Fruit fly (Drosophila melanogaster) whole organism, prepupa: Measurements from ENCODE around the gene RecQ5.
A peak's percentile ranks its signal among the peaks of the same experiment; 100 is the strongest.

ENCODE experiments used
- Blimp-1 ChIP-seq: fragments of 200-800 bp; sonication (Bioruptor generic); optimal IDR thresholded peaks from 3 replicates; lab custom pipeline; 2017; ENCODE audit warnings: missing biosample characterization, missing genetic modification characterization, mild to moderate bottlenecking, moderate library complexity, missing genetic modification reagents
- CG10631 ChIP-seq: fragments of 200-800 bp; sonication (Bioruptor generic); optimal IDR thresholded peaks from 2 replicates; lab custom pipeline; 2016; ENCODE audit warnings: missing biosample characterization, missing genetic modification characterization
- CG10669 ChIP-seq: fragments of 200-800 bp; sonication (Bioruptor generic); optimal IDR thresholded peaks from 3 replicates; lab custom pipeline; 2018; ENCODE audit warnings: missing biosample characterization, mild to moderate bottlenecking, missing genetic modification characterization, moderate library complexity
- CG11294 ChIP-seq: fragments of 200-800 bp; sonication (Bioruptor generic); IDR thresholded peaks from 2 replicates; pipeline ENCODE4 v1.3.6; 2022; ENCODE audit warnings: missing biosample characterization, missing genetic modification characterization
- CG11762 ChIP-seq: fragments of 200-800 bp; sonication (Bioruptor generic); optimal IDR thresholded peaks from 3 replicates; lab custom pipeline; 2016; ENCODE audit warnings: missing biosample characterization, missing genetic modification characterization; ENCODE audit not compliant: insufficient read depth
- CG15336 ChIP-seq: fragments of 200-800 bp; sonication (Bioruptor generic); IDR thresholded peaks from 2 replicates; pipeline ENCODE4 v1.3.6; 2022; ENCODE audit warnings: missing biosample characterization, missing genetic modification characterization
- CG1621 ChIP-seq: fragments of 200-800 bp; sonication (Bioruptor generic); optimal IDR thresholded peaks from 3 replicates; lab custom pipeline; 2018; ENCODE audit warnings: missing biosample characterization, mild to moderate bottlenecking, missing genetic modification characterization
- CG3032 ChIP-seq: fragments of 200-800 bp; optimal IDR thresholded peaks from 2 replicates; lab custom pipeline; 2019; ENCODE audit warnings: missing biosample characterization, mild to moderate bottlenecking, missing genetic modification characterization, moderate library complexity
- CG31627 ChIP-seq: fragments of 200-800 bp; sonication (Bioruptor generic); optimal IDR thresholded peaks from 3 replicates; lab custom pipeline; 2016; ENCODE audit warnings: missing biosample characterization, missing genetic modification characterization
- CG32006 ChIP-seq: fragments of 200-800 bp; sonication (Bioruptor generic); optimal IDR thresholded peaks from 3 replicates; lab custom pipeline; 2017; ENCODE audit warnings: missing biosample characterization, mild to moderate bottlenecking, missing genetic modification characterization
- CG34406 ChIP-seq: fragments of 200-800 bp; sonication (Bioruptor generic); optimal IDR thresholded peaks from 3 replicates; lab custom pipeline; 2016; ENCODE audit warnings: missing biosample characterization, missing genetic modification characterization
- CG3919 ChIP-seq: fragments of 200-800 bp; sonication (Bioruptor generic); optimal IDR thresholded peaks from 3 replicates; lab custom pipeline; 2016; ENCODE audit warnings: missing biosample characterization, missing genetic modification characterization
- CG4318 ChIP-seq: fragments of 200-800 bp; sonication (Bioruptor generic); optimal IDR thresholded peaks from 3 replicates; lab custom pipeline; 2017; ENCODE audit warnings: missing biosample characterization, mild to moderate bottlenecking, missing genetic modification characterization
- CG6163 ChIP-seq: fragments of 200-800 bp; sonication (Bioruptor generic); IDR thresholded peaks from 3 replicates; pipeline ENCODE4 v1.3.6; 2022; ENCODE audit warnings: missing biosample characterization, missing genetic modification characterization
- CG6276 ChIP-seq: fragments of 200-800 bp; sonication (Bioruptor generic); optimal IDR thresholded peaks from 2 replicates; lab custom pipeline; 2017; ENCODE audit warnings: missing biosample characterization, mild to moderate bottlenecking, missing genetic modification characterization
- CG6792 ChIP-seq: fragments of 200-800 bp; sonication (Bioruptor generic); optimal IDR thresholded peaks from 3 replicates; lab custom pipeline; 2016; ENCODE audit warnings: missing biosample characterization, missing genetic modification characterization
- CG6808 ChIP-seq: fragments of 200-800 bp; sonication (Bioruptor generic); optimal IDR thresholded peaks from 3 replicates; lab custom pipeline; 2017; ENCODE audit warnings: missing biosample characterization, missing genetic modification characterization, mild to moderate bottlenecking, moderate library complexity, missing genetic modification reagents
- CG6854 ChIP-seq: fragments of 200-800 bp; sonication (Bioruptor generic); optimal IDR thresholded peaks from 2 replicates; lab custom pipeline; 2017; ENCODE audit warnings: missing biosample characterization, mild to moderate bottlenecking, missing genetic modification characterization
- CG7368 ChIP-seq: fragments of 200-800 bp; sonication (Bioruptor generic); optimal IDR thresholded peaks from 3 replicates; lab custom pipeline; 2016; ENCODE audit warnings: missing biosample characterization, missing genetic modification characterization
- CG8319 ChIP-seq: fragments of 200-800 bp; sonication (Bioruptor generic); optimal IDR thresholded peaks from 3 replicates; lab custom pipeline; 2016; ENCODE audit warnings: missing biosample characterization, missing genetic modification characterization
- CG8632 ChIP-seq: fragments of 200-800 bp; sonication (Bioruptor generic); optimal IDR thresholded peaks from 3 replicates; lab custom pipeline; 2016; ENCODE audit warnings: missing biosample characterization, missing genetic modification characterization
- CG9139 ChIP-seq: fragments of 200-800 bp; sonication (Bioruptor generic); optimal IDR thresholded peaks from 3 replicates; lab custom pipeline; 2017; ENCODE audit warnings: missing biosample characterization, mild to moderate bottlenecking, missing genetic modification characterization
- Eip78C ChIP-seq: fragments of 200-800 bp; sonication (Bioruptor generic); peaks from one replicate; lab custom pipeline; 2016; ENCODE audit warnings: missing biosample characterization, missing genetic modification characterization
- Ets21C ChIP-seq: fragments of 200-800 bp; sonication (Bioruptor generic); optimal IDR thresholded peaks from 3 replicates; lab custom pipeline; 2016; ENCODE audit warnings: missing biosample characterization, missing genetic modification characterization
- Ets96B ChIP-seq: fragments of 200-800 bp; optimal IDR thresholded peaks from 2 replicates; lab custom pipeline; 2019; ENCODE audit warnings: missing biosample characterization, mild to moderate bottlenecking, missing genetic modification characterization, moderate library complexity
- Gug ChIP-seq: fragments of 200-800 bp; sonication (Bioruptor generic); IDR thresholded peaks from 2 replicates; pipeline ENCODE4 v1.3.6; 2022; ENCODE audit warnings: missing biosample characterization, missing genetic modification characterization
- Hr39 ChIP-seq: fragments of 200-800 bp; sonication (Bioruptor generic); optimal IDR thresholded peaks from 2 replicates; lab custom pipeline; 2016; ENCODE audit warnings: missing biosample characterization, missing genetic modification characterization
- Hr4 ChIP-seq: fragments of 200-800 bp; sonication (Bioruptor generic); optimal IDR thresholded peaks from 3 replicates; lab custom pipeline; 2016; ENCODE audit warnings: missing biosample characterization, missing genetic modification characterization
- Lpt ChIP-seq: fragments of 200-800 bp; sonication (Bioruptor generic); optimal IDR thresholded peaks from 3 replicates; lab custom pipeline; 2016; ENCODE audit warnings: missing biosample characterization, missing genetic modification characterization
- OdsH ChIP-seq: fragments of 200-800 bp; sonication (Bioruptor generic); optimal IDR thresholded peaks from 3 replicates; lab custom pipeline; 2016; ENCODE audit warnings: missing biosample characterization, missing genetic modification characterization
- Smox ChIP-seq: fragments of 200-800 bp; sonication (Bioruptor generic); optimal IDR thresholded peaks from 3 replicates; lab custom pipeline; 2016; ENCODE audit warnings: missing biosample characterization, missing genetic modification characterization
- Sox102F ChIP-seq: fragments of 200-800 bp; sonication (Bioruptor generic); optimal IDR thresholded peaks from 2 replicates; lab custom pipeline; 2016; ENCODE audit warnings: missing biosample characterization, mild to moderate bottlenecking, missing genetic modification characterization
- Sox15 ChIP-seq: fragments of 200-800 bp; sonication (Bioruptor generic); optimal IDR thresholded peaks from 3 replicates; lab custom pipeline; 2016; ENCODE audit warnings: missing biosample characterization, missing genetic modification characterization
- cyc ChIP-seq: fragments of 200-800 bp; sonication (Bioruptor generic); optimal IDR thresholded peaks from 3 replicates; lab custom pipeline; 2016; ENCODE audit warnings: missing biosample characterization, missing genetic modification characterization
- dac ChIP-seq: fragments of 200-800 bp; sonication (Bioruptor generic); optimal IDR thresholded peaks from 2 replicates; lab custom pipeline; 2017; ENCODE audit warnings: missing biosample characterization, mild to moderate bottlenecking, missing genetic modification characterization
- dsx ChIP-seq: fragments of 200-800 bp; optimal IDR thresholded peaks from 3 replicates; lab custom pipeline; 2019; ENCODE audit warnings: missing biosample characterization, mild to moderate bottlenecking, missing genetic modification characterization, moderate library complexity; ENCODE audit not compliant: poor library complexity, severe bottlenecking
- eg ChIP-seq: fragments of 200-800 bp; sonication (Bioruptor generic); IDR thresholded peaks from 3 replicates; pipeline ENCODE4 v1.3.6; 2022; ENCODE audit warnings: missing biosample characterization, missing genetic modification characterization
- fd59A ChIP-seq: fragments of 200-800 bp; sonication (Bioruptor generic); optimal IDR thresholded peaks from 2 replicates; lab custom pipeline; 2017; ENCODE audit warnings: missing biosample characterization, mild to moderate bottlenecking, missing genetic modification characterization, missing genetic modification reagents
- fkh ChIP-seq: fragments of 200-800 bp; sonication (Bioruptor generic); optimal IDR thresholded peaks from 3 replicates; lab custom pipeline; 2017; ENCODE audit warnings: missing biosample characterization, mild to moderate bottlenecking, missing genetic modification characterization, moderate library complexity
- lz ChIP-seq: fragments of 200-800 bp; sonication (Bioruptor generic); optimal IDR thresholded peaks from 3 replicates; lab custom pipeline; 2016; ENCODE audit warnings: missing biosample characterization, missing genetic modification characterization
- net ChIP-seq: fragments of 200-800 bp; sonication (Bioruptor generic); optimal IDR thresholded peaks from 3 replicates; lab custom pipeline; 2016; ENCODE audit warnings: missing biosample characterization, missing genetic modification characterization
- salr ChIP-seq, 2 experiments: fragments of 200-800 bp; sonication (Bioruptor generic); optimal IDR thresholded peaks; 3 replicates each; lab custom pipeline; 2016 to 2018; ENCODE audit warnings: missing biosample characterization in 2 of 2, missing genetic modification characterization in 2 of 2, mild to moderate bottlenecking in 1 of 2
- spab ChIP-seq: fragments of 200-800 bp; sonication (Bioruptor generic); optimal IDR thresholded peaks from 2 replicates; lab custom pipeline; 2017; ENCODE audit warnings: missing biosample characterization, mild to moderate bottlenecking, missing genetic modification characterization, missing genetic modification reagents
- svp ChIP-seq: fragments of 200-800 bp; sonication (Bioruptor generic); peaks from one replicate; lab custom pipeline; 2016; ENCODE audit warnings: missing biosample characterization, missing genetic modification characterization
- vri ChIP-seq: fragments of 200-800 bp; sonication (Bioruptor generic); optimal IDR thresholded peaks from 3 replicates; lab custom pipeline; 2016; ENCODE audit warnings: missing biosample characterization, mild to moderate bottlenecking, missing genetic modification characterization

RecQ5 gene

DNA sequence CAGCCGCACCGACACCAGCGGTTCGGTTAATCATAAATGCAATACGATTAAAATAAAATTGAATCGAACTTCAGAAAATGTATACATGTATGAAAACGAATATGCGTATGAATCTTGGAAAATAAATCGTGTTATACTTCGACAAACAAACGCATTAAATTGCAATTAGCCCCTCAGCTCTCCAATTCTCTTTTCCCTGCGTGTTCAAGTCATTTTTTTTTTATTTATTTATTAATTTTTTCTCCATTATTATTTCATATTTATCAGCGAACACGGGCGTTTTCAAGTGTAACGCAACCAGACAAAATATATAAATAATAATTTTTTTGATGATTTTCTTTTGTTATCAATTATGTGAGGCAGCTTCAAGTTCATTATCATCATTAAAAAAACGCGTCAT, 16.7 kb downstream of the RecQ5 start (continued):
- no peak for TF ChIP-seq CG6792 (GFP tag; lab: Kevin White, UChicago)
- peak; percentile 6 for TF ChIP-seq lz (GFP tag; lab: Kevin White, UChicago)
- peak; percentile 32 for TF ChIP-seq Sox102F (GFP tag; lab: Kevin White, UChicago)
- TF ChIP-seq CG15336 (GFP tag; lab: Robert Waterston, UW), result no peak
- TF ChIP-seq CG11294 (GFP tag; lab: Robert Waterston, UW), result no peak
- no peak for TF ChIP-seq CG10669 (GFP tag; lab: Kevin White, UChicago)
- TF ChIP-seq CG7368 (GFP tag; lab: Kevin White, UChicago), result no peak
- TF ChIP-seq CG3032, result no peak
- no peak for TF ChIP-seq OdsH (GFP tag; lab: Kevin White, UChicago)
- TF ChIP-seq net (GFP tag; lab: Kevin White, UChicago), result no peak
- no peak for TF ChIP-seq CG32006 (GFP tag; lab: Kevin White, UChicago)
- no peak for TF ChIP-seq dsx (GFP tag; lab: Kevin White, UChicago)
- no peak for TF ChIP-seq fkh (GFP tag; lab: Kevin White, UChicago)
- TF ChIP-seq CG8319 (GFP tag; lab: Kevin White, UChicago), result no peak
- TF ChIP-seq CG6854 (GFP tag; lab: Kevin White, UChicago), result no peak
- no peak for TF ChIP-seq spab
- no peak for TF ChIP-seq cyc (GFP tag; lab: Kevin White, UChicago)
- TF ChIP-seq CG3919 (GFP tag; lab: Kevin White, UChicago), result no peak
- no peak for TF ChIP-seq CG9139
- TF ChIP-seq Ets96B (tag; lab: Kevin White, UChicago), result no peak
- TF ChIP-seq CG10631, result no peak
- TF ChIP-seq salr (GFP tag; optimal IDR thresholded peaks at IDR 0.05; lab: Kevin White, UChicago), result no peak
- TF ChIP-seq CG11762 (GFP tag; lab: Kevin White, UChicago), result no peak
- peak; percentile 12 for TF ChIP-seq Hr39 (GFP tag; lab: Kevin White, UChicago)
- TF ChIP-seq dac (GFP tag; lab: Kevin White, UChicago), result no peak
- TF ChIP-seq eg (GFP tag; lab: Robert Waterston, UW), result no peak
- TF ChIP-seq CG1621 (tag; lab: Kevin White, UChicago), result no peak
- no peak for TF ChIP-seq fd59A (GFP tag; lab: Kevin White, UChicago)

- TF ChIP-seq fkh (GFP tag; lab: Kevin White, UChicago) (no peak), CG3032 (peak; percentile 59), Lpt (GFP tag; lab: Kevin White, UChicago) (no peak), dac (GFP tag; lab: Kevin White, UChicago) (no peak), CG11294 (GFP tag; lab: Robert Waterston, UW) (no peak; the same call in 1 of the 2 replicates), Ets21C (peak; percentile 8), CG6808 (GFP tag; lab: Kevin White, UChicago) (peak; percentile 70), Gug (GFP tag; lab: Robert Waterston, UW) (no peak), Ets96B (tag; lab: Kevin White, UChicago) (peak; percentile 43), CG6163 (GFP tag; lab: Robert Waterston, UW) (peak; percentile 40; the same call in 1 of the 3 replicates), CG8319 (GFP tag; lab: Kevin White, UChicago) (no peak), Sox15 (peak; percentile 48), CG6792 (GFP tag; lab: Kevin White, UChicago) (peak; percentile 20), Blimp-1 (peak; percentile 24), Hr4 (peak; percentile 36), CG6276 (GFP tag; lab: Kevin White, UChicago) (peak; percentile 19), fd59A (GFP tag; lab: Kevin White, UChicago) (peak; percentile 60), CG8632 (GFP tag; lab: Kevin White, UChicago) (peak; percentile 61), CG15336 (GFP tag; lab: Robert Waterston, UW) (0 out of 2 replicates have a peak, but pooled peaks have one; percentile 37), CG7368 (GFP tag; lab: Kevin White, UChicago) (no peak), Eip78C (peak; percentile 91), CG3919 (GFP tag; lab: Kevin White, UChicago) (peak; percentile 56), lz (GFP tag; lab: Kevin White, UChicago) (no peak), CG31627 (peak; percentile 24), svp (GFP tag; lab: Kevin White, UChicago) (peak; percentile 82), vri (GFP tag; lab: Kevin White, UChicago) (peak; percentile 83), Hr39 (GFP tag; lab: Kevin White, UChicago) (no peak), CG4318 (GFP tag; lab: Kevin White, UChicago) (peak; percentile 67), cyc (GFP tag; lab: Kevin White, UChicago) (peak; percentile 32), CG9139 (peak; percentile 22), eg (GFP tag; lab: Robert Waterston, UW) (no peak; the same call in 2 of the 3 replicates), OdsH (GFP tag; lab: Kevin White, UChicago) (peak; percentile 62), Smox (GFP tag; lab: Kevin White, UChicago) (peak; percentile 33), CG34406 (GFP tag; lab: Kevin White, UChicago) (peak; percentile 43)
Observed at dm6 chr3L:14613792-14614677, 17.8 kb downstream of the RecQ5 start, which contains the start of gene shd. TSS of gene shd (plus strand) at chr3L:14614458.
